Worm (Caenorhabditis elegans) whole organism, L3 larva: ENCODE measurements around the gene Y54G2A.26.

Source experiments
- R02D3.7 ChIP-seq: fragments of 150-350 bp; optimal IDR thresholded peaks from 2 replicates; lab custom pipeline; 2014; ENCODE audit warnings: missing biosample characterization, missing genetic modification characterization
- ZK546.5 ChIP-seq: sonication (generic microtip); optimal IDR thresholded peaks from 2 replicates; lab custom pipeline; 2017; ENCODE audit warnings: missing biosample characterization, missing genetic modification characterization
- aly-2 ChIP-seq: fragments of 150-350 bp; optimal IDR thresholded peaks from 2 replicates; lab custom pipeline; 2014; ENCODE audit warnings: missing biosample characterization, missing genetic modification characterization
- ceh-16 ChIP-seq: sonication (generic microtip); optimal IDR thresholded peaks from 2 replicates; lab custom pipeline; 2017; ENCODE audit warnings: missing biosample characterization, missing genetic modification characterization
- ceh-28 ChIP-seq: fragments of 150-350 bp; optimal IDR thresholded peaks from 2 replicates; lab custom pipeline; 2014; ENCODE audit warnings: missing biosample characterization, missing genetic modification reagents, missing genetic modification characterization
- ceh-82 ChIP-seq: fragments of 150-350 bp; optimal IDR thresholded peaks from 2 replicates; lab custom pipeline; 2014; ENCODE audit warnings: missing biosample characterization, missing genetic modification characterization
- ceh-9 ChIP-seq: sonication (generic microtip); optimal IDR thresholded peaks from 2 replicates; lab custom pipeline; 2018; ENCODE audit warnings: missing biosample characterization, missing genetic modification characterization
- egl-27 ChIP-seq: sonication (generic microtip); optimal IDR thresholded peaks from 4 replicates; lab custom pipeline; 2017; ENCODE audit warnings: missing biosample characterization, missing genetic modification reagents, missing genetic modification characterization
- egl-5 ChIP-seq: fragments of 150-350 bp; optimal IDR thresholded peaks from 2 replicates; lab custom pipeline; 2017; ENCODE audit warnings: missing biosample characterization, missing genetic modification reagents, missing genetic modification characterization, inconsistent platforms
- elt-1 ChIP-seq: fragments of 150-350 bp; optimal IDR thresholded peaks from 2 replicates; lab custom pipeline; 2014; ENCODE audit warnings: missing biosample characterization, missing genetic modification characterization
- elt-3 ChIP-seq, 3 experiments: fragments of 150-350 bp in 1 of 3; sonication (generic microtip) in 2 of 3; optimal IDR thresholded peaks; 2 replicates in 2 of 3; 4 replicates in 1 of 3; lab custom pipeline; 2014 to 2017; ENCODE audit warnings: missing biosample characterization in 3 of 3, missing genetic modification characterization in 3 of 3
- eor-1 ChIP-seq, 2 experiments: fragments of 150-350 bp; optimal IDR thresholded peaks; 2 replicates each; lab custom pipeline; 2014 to 2018; ENCODE audit warnings: missing biosample characterization in 2 of 2, missing genetic modification characterization in 2 of 2
- fkh-10 ChIP-seq: sonication (generic microtip); optimal IDR thresholded peaks from 2 replicates; lab custom pipeline; 2017; ENCODE audit warnings: missing biosample characterization, missing genetic modification reagents, missing genetic modification characterization
- fkh-2 ChIP-seq: fragments of 150-350 bp; optimal IDR thresholded peaks from 2 replicates; lab custom pipeline; 2014; ENCODE audit warnings: missing biosample characterization, missing genetic modification reagents, missing genetic modification characterization
- fos-1 ChIP-seq: fragments of 150-350 bp; optimal IDR thresholded peaks from 2 replicates; lab custom pipeline; 2014; ENCODE audit warnings: missing biosample characterization, missing genetic modification characterization
- hmg-11 ChIP-seq: sonication (generic microtip); optimal IDR thresholded peaks from 2 replicates; lab custom pipeline; 2016; ENCODE audit warnings: missing genetic modification characterization, missing compliant biosample characterization
- lin-15B ChIP-seq: fragments of 150-350 bp; optimal IDR thresholded peaks from 2 replicates; lab custom pipeline; 2014; ENCODE audit warnings: missing biosample characterization, missing genetic modification characterization
- lin-39 ChIP-seq: fragments of 150-350 bp; optimal IDR thresholded peaks from 2 replicates; lab custom pipeline; 2018; ENCODE audit warnings: missing biosample characterization, missing genetic modification reagents, missing genetic modification characterization
- lsy-12 ChIP-seq: sonication (generic microtip); optimal IDR thresholded peaks from 2 replicates; lab custom pipeline; 2016; ENCODE audit warnings: mild to moderate bottlenecking, missing genetic modification characterization, missing compliant biosample characterization
- mdl-1 ChIP-seq: fragments of 150-350 bp; optimal IDR thresholded peaks from 2 replicates; lab custom pipeline; 2014; ENCODE audit warnings: missing biosample characterization, missing genetic modification characterization
- mml-1 ChIP-seq: fragments of 150-350 bp; sonication (generic microtip); optimal IDR thresholded peaks from 3 replicates; lab custom pipeline; 2014; ENCODE audit warnings: missing biosample characterization, missing genetic modification characterization
- nfya-1 ChIP-seq: sonication (generic microtip); optimal IDR thresholded peaks from 2 replicates; lab custom pipeline; 2017; ENCODE audit warnings: missing genetic modification characterization, mild to moderate bottlenecking, missing compliant biosample characterization, antibody characterized with exemption, moderate library complexity; ENCODE audit not compliant: insufficient read depth
- nhr-12 ChIP-seq: fragments of 150-350 bp; optimal IDR thresholded peaks from 2 replicates; lab custom pipeline; 2014; ENCODE audit warnings: missing biosample characterization, missing genetic modification characterization
- nhr-23 ChIP-seq: fragments of 150-350 bp; optimal IDR thresholded peaks from 2 replicates; lab custom pipeline; 2014; ENCODE audit warnings: missing biosample characterization, missing genetic modification reagents, missing genetic modification characterization
- nhr-237 ChIP-seq: fragments of 150-350 bp; optimal IDR thresholded peaks from 2 replicates; lab custom pipeline; 2014; ENCODE audit warnings: missing biosample characterization, missing genetic modification characterization
- nhr-25 ChIP-seq: sonication (generic microtip); optimal IDR thresholded peaks from 2 replicates; lab custom pipeline; 2017; ENCODE audit warnings: missing biosample characterization, missing genetic modification characterization
- nhr-28 ChIP-seq: fragments of 150-350 bp; optimal IDR thresholded peaks from 2 replicates; lab custom pipeline; 2014; ENCODE audit warnings: missing biosample characterization, missing genetic modification characterization
- nhr-76 ChIP-seq: fragments of 150-350 bp; sonication (generic microtip); optimal IDR thresholded peaks from 5 replicates; lab custom pipeline; 2014; ENCODE audit warnings: missing biosample characterization, missing genetic modification characterization
- nhr-77 ChIP-seq: fragments of 150-350 bp; optimal IDR thresholded peaks from 2 replicates; lab custom pipeline; 2014; ENCODE audit warnings: missing biosample characterization, missing genetic modification characterization
- pqm-1 ChIP-seq: fragments of 150-350 bp; optimal IDR thresholded peaks from 2 replicates; lab custom pipeline; 2017; ENCODE audit warnings: missing biosample characterization, missing genetic modification characterization, inconsistent platforms
- snpc-4 ChIP-seq: fragments of 150-350 bp; optimal IDR thresholded peaks from 2 replicates; lab custom pipeline; 2014; ENCODE audit warnings: missing biosample characterization, missing genetic modification characterization
- tbx-2 ChIP-seq: sonication (generic microtip); optimal IDR thresholded peaks from 2 replicates; lab custom pipeline; 2016; ENCODE audit warnings: mild to moderate bottlenecking, missing genetic modification characterization, missing compliant biosample characterization
- unc-39 ChIP-seq: sonication (generic microtip); optimal IDR thresholded peaks from 4 replicates; lab custom pipeline; 2017; ENCODE audit warnings: missing biosample characterization, missing genetic modification characterization
- unc-62 ChIP-seq: fragments of 150-350 bp; sonication (generic microtip); optimal IDR thresholded peaks from 4 replicates; lab custom pipeline; 2014; ENCODE audit warnings: missing biosample characterization, missing genetic modification reagents, missing genetic modification characterization
- zag-1 ChIP-seq: fragments of 150-350 bp; optimal IDR thresholded peaks from 2 replicates; lab custom pipeline; 2014; ENCODE audit warnings: missing biosample characterization, missing genetic modification characterization
- ztf-4 ChIP-seq: fragments of 150-350 bp; optimal IDR thresholded peaks from 2 replicates; lab custom pipeline; 2014; ENCODE audit warnings: missing biosample characterization, missing genetic modification characterization

The Y54G2A.26 gene

ce11 chrIV:3011647-3012046, 16.4 kb upstream of the Y54G2A.26 start:
- no peak for TF ChIP-seq ceh-16 (tag; lab: Kevin White, UChicago)

- no peak for TF ChIP-seq eor-1 (tag; optimal IDR thresholded peaks at IDR 0.05; lab: Kevin White, UChicago)
- no peak for TF ChIP-seq nhr-237 (tag; lab: Kevin White, UChicago)
- no peak for TF ChIP-seq aly-2 (tag; lab: Kevin White, UChicago)
Measured at ce11 chrIV:3008828-3009227, 13.6 kb upstream of the Y54G2A.26 start, which contains the start of gene Y54G2A.73. Gene Y54G2A.73 (minus strand): TSS chrIV:3008892.

- no peak for TF ChIP-seq zag-1 (tag; lab: Kevin White, UChicago)
- peak; percentile 83 for TF ChIP-seq egl-5 (tag; lab: Kevin White, UChicago)
Measured at ce11 chrIV:3002807-3003206, 7.5 kb upstream of the Y54G2A.26 start.

- TF ChIP-seq lin-39 (tag; lab: Kevin White, UChicago) (peak; percentile 11), R02D3.7 (tag; lab: Kevin White, UChicago) (no peak), nfya-1 (tag; lab: Kevin White, UChicago) (peak; percentile 28)
Measured at ce11 chrIV:3001500-3001899, 6.2 kb upstream of the Y54G2A.26 start.

- TF ChIP-seq mdl-1 (no peak), lin-15B (tag; lab: Kevin White, UChicago) (no peak), ceh-28 (tag; lab: Kevin White, UChicago) (peak; percentile 26), lin-39 (tag; lab: Kevin White, UChicago) (peak; percentile 33), nhr-25 (peak; percentile 44), hmg-11 (tag; lab: Kevin White, UChicago) (peak; percentile 73), nfya-1 (tag; lab: Kevin White, UChicago) (peak; percentile 56), nhr-23 (tag; lab: Kevin White, UChicago) (peak; percentile 19)
Measured at ce11 chrIV:2998597-2999161, 3.4 kb upstream of the Y54G2A.26 start.

ce11 chrIV:2997302-2997701, 2.0 kb upstream of the Y54G2A.26 start:
- TF ChIP-seq pqm-1 (tag; lab: Kevin White, UChicago) (no peak), ceh-82 (no peak), egl-5 (tag; lab: Kevin White, UChicago) (no peak), tbx-2 (no peak), elt-1 (tag; lab: Kevin White, UChicago) (no peak), nfya-1 (tag; lab: Kevin White, UChicago) (peak; percentile 68), unc-39 (no peak), ZK546.5 (no peak)

- peak; percentile 43 for TF ChIP-seq lin-39 (tag; lab: Kevin White, UChicago)
- no peak for TF ChIP-seq tbx-2
- TF ChIP-seq nfya-1 (tag; lab: Kevin White, UChicago) = peak; percentile 17
Measured at ce11 chrIV:2994883-2995282, 389 bp downstream of the Y54G2A.26 start.

- TF ChIP-seq hmg-11 (tag; lab: Kevin White, UChicago) = peak; percentile 93
- no peak for TF ChIP-seq nhr-237 (tag; lab: Kevin White, UChicago)
- TF ChIP-seq lin-15B (tag; lab: Kevin White, UChicago) = no peak
- TF ChIP-seq unc-62 (GFP tag; lab: Kevin White, UChicago) = peak; percentile 0
- no peak for TF ChIP-seq nhr-77 (tag; lab: Kevin White, UChicago)
- no peak for TF ChIP-seq egl-27 (tag; lab: Kevin White, UChicago)
- peak; percentile 60 for TF ChIP-seq zag-1 (tag; lab: Kevin White, UChicago)
- TF ChIP-seq fos-1 = no peak
- no peak for TF ChIP-seq nhr-12 (tag; lab: Kevin White, UChicago)
- TF ChIP-seq nhr-28 (tag; lab: Kevin White, UChicago) = no peak
- no peak for TF ChIP-seq eor-1 (tag; optimal IDR thresholded peaks at IDR 0.05; lab: Kevin White, UChicago)
- peak; percentile 0 for TF ChIP-seq ceh-82
- TF ChIP-seq ceh-16 (tag; lab: Kevin White, UChicago) = no peak
- TF ChIP-seq pqm-1 (tag; lab: Kevin White, UChicago) = no peak
- TF ChIP-seq nhr-76 = no peak
- TF ChIP-seq mdl-1 = peak; percentile 36
- peak; percentile 61 for TF ChIP-seq lsy-12
- TF ChIP-seq ceh-9 = no peak
- TF ChIP-seq fkh-2 = no peak
- no peak for TF ChIP-seq elt-3 (tag; optimal IDR thresholded peaks at IDR 0.05; lab: Kevin White, UChicago)
- no peak for TF ChIP-seq ZK546.5
- no peak for TF ChIP-seq mml-1
- no peak for TF ChIP-seq ztf-4
- TF ChIP-seq fkh-10 = peak; percentile 24
- TF ChIP-seq snpc-4 = no peak
- no peak for TF ChIP-seq ceh-28 (tag; lab: Kevin White, UChicago)
- TF ChIP-seq lin-39 (tag; lab: Kevin White, UChicago) = no peak
Measured at ce11 chrIV:2993278-2993899, 1.9 kb downstream of the Y54G2A.26 start.
